Fruit fly (Drosophila melanogaster) Kc167 (cell line): ENCODE data around the gene phr6-4.

Experiments
- Myc ChIP-seq: fragments of >200 bp; optimal IDR thresholded peaks from 2 replicates; lab custom pipeline; 2017; ENCODE audit warnings: missing external identifiers
- Sin3A ChIP-seq: fragments of >200 bp; optimal IDR thresholded peaks from 2 replicates; lab custom pipeline; 2018; ENCODE audit warnings: missing external identifiers
- h ChIP-seq: fragments of >200 bp; optimal IDR thresholded peaks from 3 replicates; lab custom pipeline; 2018; ENCODE audit warnings: missing external identifiers
- insv ChIP-seq: fragments of >200 bp; optimal IDR thresholded peaks from 3 replicates; lab custom pipeline; 2018; ENCODE audit warnings: missing external identifiers
- psq ChIP-seq: fragments of >200 bp; optimal IDR thresholded peaks from 2 replicates; lab custom pipeline; 2017; ENCODE audit warnings: missing external identifiers
- ttk ChIP-seq: sonication (Bioruptor generic); optimal IDR thresholded peaks from 2 replicates; lab custom pipeline; 2017; ENCODE audit warnings: missing external identifiers

- TF ChIP-seq ttk (lab: Kevin White, UChicago) = no peak
- TF ChIP-seq h (lab: Kevin White, UChicago) = no peak
- no peak for TF ChIP-seq Myc (lab: Kevin White, UChicago)
- no peak for TF ChIP-seq insv (lab: Kevin White, UChicago)
- TF ChIP-seq psq (lab: Kevin White, UChicago) = no peak
- TF ChIP-seq Sin3A (lab: Kevin White, UChicago) = no peak
Measured at dm6 chr2L:20645394-20645869, at the start of gene phr6-4, which contains the start of gene CG2608.
